Worm (Caenorhabditis elegans) whole organism, L1 larva: Measurements from ENCODE around the gene Y24D9A.6.

Experiments used
- C34B4.2 ChIP-seq: sonication (generic microtip); optimal IDR thresholded peaks from 2 replicates; lab custom pipeline; 2017; ENCODE audit warnings: mild to moderate bottlenecking, missing genetic modification characterization, missing compliant biosample characterization
- aha-1 ChIP-seq: fragments of 150-350 bp; optimal IDR thresholded peaks from 2 replicates; lab custom pipeline; 2014; ENCODE audit warnings: missing biosample characterization, missing genetic modification characterization
- aly-2 ChIP-seq: fragments of 150-350 bp; optimal IDR thresholded peaks from 2 replicates; lab custom pipeline; 2014; ENCODE audit warnings: missing biosample characterization, missing genetic modification characterization
- ama-1 ChIP-seq: fragments of 150-350 bp; optimal IDR thresholded peaks from 2 replicates; lab custom pipeline; 2014
- ceh-63 ChIP-seq: fragments of 200-800 bp; sonication (Bioruptor generic); optimal IDR thresholded peaks from 2 replicates; lab custom pipeline; 2018; ENCODE audit warnings: mild to moderate bottlenecking, missing genetic modification characterization, missing compliant biosample characterization
- ceh-8 ChIP-seq: fragments of 200-800 bp; sonication (Bioruptor generic); optimal IDR thresholded peaks from 2 replicates; lab custom pipeline; 2018; ENCODE audit warnings: mild to moderate bottlenecking, missing genetic modification characterization, moderate library complexity, missing compliant biosample characterization
- ceh-90 ChIP-seq: sonication (generic microtip); optimal IDR thresholded peaks from 2 replicates; lab custom pipeline; 2016; ENCODE audit warnings: missing genetic modification characterization, missing compliant biosample characterization
- dsc-1 ChIP-seq: sonication (generic microtip); optimal IDR thresholded peaks from 2 replicates; lab custom pipeline; 2016; ENCODE audit warnings: mild to moderate bottlenecking, missing genetic modification characterization, missing compliant biosample characterization
- fkh-10 ChIP-seq: sonication (generic microtip); optimal IDR thresholded peaks from 2 replicates; lab custom pipeline; 2017; ENCODE audit warnings: missing biosample characterization, missing genetic modification reagents, missing genetic modification characterization
- grh-1 ChIP-seq: fragments of 200-800 bp; sonication (Bioruptor generic); IDR thresholded peaks from 2 replicates; pipeline ENCODE4 v1.3.6; 2022; ENCODE audit warnings: missing genetic modification reagents, missing genetic modification characterization, missing compliant biosample characterization
- hlh-4 ChIP-seq: sonication (generic microtip); optimal IDR thresholded peaks from 2 replicates; lab custom pipeline; 2016; ENCODE audit warnings: mild to moderate bottlenecking, missing genetic modification characterization, missing compliant biosample characterization
- hpl-2 ChIP-seq: fragments of 150-350 bp; optimal IDR thresholded peaks from 2 replicates; lab custom pipeline; 2014; ENCODE audit warnings: missing biosample characterization, missing genetic modification reagents, missing genetic modification characterization
- irx-1 ChIP-seq: sonication (generic microtip); optimal IDR thresholded peaks from 2 replicates; lab custom pipeline; 2016; ENCODE audit warnings: missing genetic modification characterization, missing compliant biosample characterization
- jun-1 ChIP-seq: fragments of 150-350 bp; optimal IDR thresholded peaks from 2 replicates; lab custom pipeline; 2014; ENCODE audit warnings: missing biosample characterization, missing genetic modification reagents, missing genetic modification characterization
- lin-13 ChIP-seq: fragments of 150-350 bp; optimal IDR thresholded peaks from 2 replicates; lab custom pipeline; 2014; ENCODE audit warnings: missing biosample characterization, missing genetic modification reagents, missing genetic modification characterization
- lsy-2 ChIP-seq, 2 experiments: fragments of 150-350 bp; optimal IDR thresholded peaks; 2 replicates each; lab custom pipeline; 2014; ENCODE audit warnings: missing biosample characterization in 2 of 2, missing genetic modification characterization in 2 of 2
- mdl-1 ChIP-seq, 2 experiments: fragments of 150-350 bp; optimal IDR thresholded peaks; 2 replicates each; lab custom pipeline; 2014 to 2017; ENCODE audit warnings: missing biosample characterization in 2 of 2, missing genetic modification characterization in 2 of 2, inconsistent platforms in 1 of 2
- nhr-12 ChIP-seq: sonication (generic microtip); optimal IDR thresholded peaks from 2 replicates; lab custom pipeline; 2017; ENCODE audit warnings: missing biosample characterization, missing genetic modification characterization
- nhr-71 ChIP-seq: sonication (generic microtip); optimal IDR thresholded peaks from 2 replicates; lab custom pipeline; 2016; ENCODE audit warnings: mild to moderate bottlenecking, missing genetic modification characterization, moderate library complexity, missing compliant biosample characterization
- nhr-90 ChIP-seq: sonication (generic microtip); optimal IDR thresholded peaks from 2 replicates; lab custom pipeline; 2016; ENCODE audit warnings: mild to moderate bottlenecking, missing genetic modification characterization, missing compliant biosample characterization; ENCODE audit not compliant: poor library complexity
- pag-3 ChIP-seq: sonication (generic microtip); optimal IDR thresholded peaks from 2 replicates; lab custom pipeline; 2017; ENCODE audit warnings: missing genetic modification characterization, mild to moderate bottlenecking, missing compliant biosample characterization, antibody characterized with exemption, borderline replicate concordance; ENCODE audit not compliant: insufficient read depth
- rnt-1 ChIP-seq: sonication (generic microtip); optimal IDR thresholded peaks from 2 replicates; lab custom pipeline; 2016; ENCODE audit warnings: mild to moderate bottlenecking, missing genetic modification characterization, moderate library complexity, missing compliant biosample characterization
- skn-1 ChIP-seq: fragments of 150-350 bp; optimal IDR thresholded peaks from 2 replicates; lab custom pipeline; 2014; ENCODE audit warnings: missing biosample characterization, missing genetic modification characterization
- snpc-4 ChIP-seq: fragments of 150-350 bp; optimal IDR thresholded peaks from 2 replicates; lab custom pipeline; 2014; ENCODE audit warnings: missing biosample characterization, missing genetic modification characterization
- sox-4 ChIP-seq: sonication (generic microtip); optimal IDR thresholded peaks from 2 replicates; lab custom pipeline; 2016; ENCODE audit warnings: missing genetic modification characterization, missing compliant biosample characterization
- sptf-1 ChIP-seq: fragments of 150-350 bp; optimal IDR thresholded peaks from 2 replicates; lab custom pipeline; 2014; ENCODE audit warnings: missing biosample characterization, missing genetic modification characterization
- tlp-1 ChIP-seq: fragments of 150-350 bp; optimal IDR thresholded peaks from 2 replicates; lab custom pipeline; 2014; ENCODE audit warnings: missing biosample characterization, missing genetic modification characterization
- unc-130 ChIP-seq: fragments of 150-350 bp; optimal IDR thresholded peaks from 2 replicates; lab custom pipeline; 2017; ENCODE audit warnings: missing biosample characterization, missing genetic modification characterization, inconsistent platforms
- unc-86 ChIP-seq: sonication (generic microtip); optimal IDR thresholded peaks from 2 replicates; lab custom pipeline; 2016; ENCODE audit warnings: missing genetic modification characterization, missing compliant biosample characterization
- vab-15 ChIP-seq: sonication (generic microtip); optimal IDR thresholded peaks from 2 replicates; lab custom pipeline; 2017; ENCODE audit warnings: missing genotype, mild to moderate bottlenecking, missing genetic modification characterization, missing compliant biosample characterization
- zip-4 ChIP-seq: fragments of 200-800 bp; sonication (Bioruptor generic); optimal IDR thresholded peaks from 2 replicates; lab custom pipeline; 2018; ENCODE audit warnings: mild to moderate bottlenecking, missing genetic modification characterization, moderate library complexity, missing compliant biosample characterization
- ztf-4 ChIP-seq: fragments of 150-350 bp; optimal IDR thresholded peaks from 2 replicates; lab custom pipeline; 2014; ENCODE audit warnings: missing biosample characterization, missing genetic modification characterization

The Y24D9A.6 gene

DNA sequence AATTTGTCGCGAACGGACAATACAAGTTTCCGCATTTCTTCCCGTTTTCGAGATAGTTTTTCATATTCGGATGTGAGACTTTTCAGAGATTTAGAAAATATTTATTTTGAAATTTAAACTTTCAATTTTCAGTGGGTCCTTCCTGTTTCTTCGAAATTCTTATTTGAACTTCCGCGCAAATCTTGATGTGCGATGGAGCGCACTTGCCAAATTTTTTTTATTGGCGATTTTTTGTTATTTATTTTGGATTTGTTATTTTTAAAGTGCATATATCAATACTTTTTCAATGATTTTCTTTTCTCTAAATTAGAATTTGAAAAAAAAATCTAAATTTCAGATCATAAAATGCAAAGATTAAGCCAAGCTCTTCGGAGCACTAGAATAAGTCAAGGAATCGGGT is 42.9 kb downstream of the Y24D9A.6 start, which contains the start of gene sars-2 (continued):
- TF ChIP-seq aha-1 (tag; lab: Kevin White, UChicago) (no peak), grh-1 (GFP tag; lab: Robert Waterston, UW) (no peak), zip-4 (GFP tag; lab: Kevin White, UChicago) (no peak), pag-3 (tag; lab: Kevin White, UChicago) (no peak), irx-1 (no peak), jun-1 (no peak), sptf-1 (tag; lab: Kevin White, UChicago) (no peak), vab-15 (tag; lab: Kevin White, UChicago) (no peak), fkh-10 (no peak), ceh-8 (GFP tag; lab: Kevin White, UChicago) (no peak), hlh-4 (tag; lab: Kevin White, UChicago) (no peak), ama-1 (lab: Kevin White, UChicago) (no peak), tlp-1 (tag; lab: Kevin White, UChicago) (no peak), unc-86 (no peak), ztf-4 (tag; lab: Kevin White, UChicago) (no peak), lin-13 (GFP tag; lab: Kevin White, UChicago) (no peak), nhr-71 (tag; lab: Kevin White, UChicago) (peak; percentile 46), nhr-12 (tag; lab: Kevin White, UChicago) (no peak), mdl-1 (tag; optimal IDR thresholded peaks at IDR 0.05; lab: Kevin White, UChicago) (no peak), aly-2 (tag; lab: Kevin White, UChicago) (no peak), ceh-90 (no peak), hpl-2 (no peak), C34B4.2 (tag; lab: Kevin White, UChicago) (no peak), nhr-90 (tag; lab: Kevin White, UChicago) (peak; percentile 25), ceh-63 (GFP tag; lab: Kevin White, UChicago) (no peak), sox-4 (tag; lab: Kevin White, UChicago) (no peak), rnt-1 (peak; percentile 44), lsy-2 (tag; optimal IDR thresholded peaks at IDR 0.05; lab: Kevin White, UChicago) (peak; percentile 75 to 78), snpc-4 (tag; lab: Kevin White, UChicago) (no peak), dsc-1 (tag; lab: Kevin White, UChicago) (peak; percentile 50), skn-1 (tag; lab: Kevin White, UChicago) (peak; percentile 69)
- TF ChIP-seq, all 84 proteins: peak for 23

DNA sequence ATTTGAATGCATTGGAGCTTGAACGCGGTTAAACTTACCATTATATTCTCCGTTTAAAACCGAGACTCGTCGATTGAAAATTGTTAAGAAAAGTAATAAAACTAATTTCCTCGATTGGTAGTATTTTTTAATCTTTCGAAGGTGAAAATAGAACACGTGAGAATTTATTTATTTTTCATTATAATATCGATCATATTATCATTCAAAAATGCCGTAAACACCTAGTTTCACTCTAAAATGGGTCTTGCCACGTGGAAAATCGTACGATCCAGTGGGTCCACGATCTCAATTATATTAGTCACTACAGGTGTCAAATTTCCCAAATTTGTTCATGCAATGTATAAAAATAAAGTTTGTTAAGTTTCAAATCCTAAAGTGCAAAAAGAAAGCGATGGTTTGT is 43.3 kb downstream of the Y24D9A.6 start, which contains the start of gene W03B1.9:
W03B1.9 (minus strand) TSS at position 101 of the 400 bp plus-strand sequence.
- no peak for TF ChIP-seq unc-130 (tag; lab: Kevin White, UChicago)
